Fruit fly (Drosophila melanogaster): Measurements from ENCODE around the gene ND-MNLL.

The ND-MNLL gene

DNA sequence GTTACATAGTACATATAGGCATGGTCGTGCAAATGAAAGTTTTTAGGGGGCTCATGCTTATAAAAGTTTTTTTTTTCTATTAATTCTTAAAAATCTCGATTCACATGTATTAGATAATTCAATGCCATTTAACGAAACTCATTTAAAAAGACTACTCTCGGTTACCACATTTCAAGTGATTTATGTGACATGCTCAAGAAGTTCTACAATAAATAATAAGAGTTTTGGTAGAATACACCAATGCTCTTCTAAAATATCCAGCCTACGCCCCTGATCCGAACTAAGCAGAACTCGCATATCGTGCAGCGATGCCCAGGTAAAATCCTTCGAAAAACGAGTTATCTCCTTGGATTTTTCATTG is 1.1 kb downstream of the ND-MNLL start:
- TF ChIP-seq CG9705 (GFP tag; optimal IDR thresholded peaks at IDR 0.05) (no peak), Hr78 (GFP tag; optimal IDR thresholded peaks at IDR 0.05) (no peak), Myc (optimal IDR thresholded peaks at IDR 0.05) (no peak), sv (GFP tag; optimal IDR thresholded peaks at IDR 0.05) (no peak), br (GFP tag; optimal IDR thresholded peaks at IDR 0.05) (peak; percentile 39), psq (GFP tag; optimal IDR thresholded peaks at IDR 0.05) (peak; percentile 12), Hnf4 (GFP tag; optimal IDR thresholded peaks at IDR 0.05) (peak; percentile 38), Dif (GFP tag; optimal IDR thresholded peaks at IDR 0.05; ENCODE audit: partially characterized antibody) (no peak), Dfd (GFP tag; optimal IDR thresholded peaks at IDR 0.05) (no peak), lola (GFP tag; optimal IDR thresholded peaks at IDR 0.05) (no peak), Abd-B (GFP tag; optimal IDR thresholded peaks at IDR 0.05) (no peak), CrebA (GFP tag; optimal IDR thresholded peaks at IDR 0.05; ENCODE audit: borderline replicate concordance) (no peak), sage (GFP tag; optimal IDR thresholded peaks at IDR 0.05) (no peak), Vsx2 (GFP tag; optimal IDR thresholded peaks at IDR 0.05; ENCODE audit: partially characterized antibody) (no peak), fru (GFP tag; optimal IDR thresholded peaks at IDR 0.05) (peak; percentile 68), CG32264 (GFP tag; optimal IDR thresholded peaks at IDR 0.05) (no peak), rgr (GFP tag; optimal IDR thresholded peaks at IDR 0.05) (peak; percentile 62), jim (GFP tag; optimal IDR thresholded peaks at IDR 0.05) (no peak), N (GFP tag; optimal IDR thresholded peaks at IDR 0.05) (no peak), woc (GFP tag; optimal IDR thresholded peaks at IDR 0.05) (no peak), Sp1 (GFP tag; optimal IDR thresholded peaks at IDR 0.05) (peak; percentile 62), OdsH (GFP tag; optimal IDR thresholded peaks at IDR 0.05) (peak; percentile 52), GATAd (GFP tag; optimal IDR thresholded peaks at IDR 0.05) (no peak), Mio (GFP tag; optimal IDR thresholded peaks at IDR 0.05) (no peak), Rel (GFP tag; optimal IDR thresholded peaks at IDR 0.05) (no peak), Rel (tag; optimal IDR thresholded peaks at IDR 0.05) (no peak), Hr83 (GFP tag; optimal IDR thresholded peaks at IDR 0.05; ENCODE audit: poor library complexity, severe bottlenecking) (no peak), ey (GFP tag; optimal IDR thresholded peaks at IDR 0.05) (peak; percentile 63), dl (GFP tag; optimal IDR thresholded peaks at IDR 0.05; ENCODE audit: insufficient read depth in 1 of 2, partially characterized antibody in 2 of 2) (no peak), Jra (GFP tag; optimal IDR thresholded peaks at IDR 0.05) (no peak), dsf (GFP tag; optimal IDR thresholded peaks at IDR 0.05; ENCODE audit: borderline replicate concordance) (no peak), usp (GFP tag; optimal IDR thresholded peaks at IDR 0.05) (no peak), brk (GFP tag; optimal IDR thresholded peaks at IDR 0.05) (no peak), foxo (GFP tag; optimal IDR thresholded peaks at IDR 0.05) (peak in 1 of 2 experiments; percentile 71), dmrt93B (GFP tag; optimal IDR thresholded peaks at IDR 0.05) (peak; percentile 17), pan (optimal IDR thresholded peaks at IDR 0.05) (no peak), h (GFP tag; optimal IDR thresholded peaks at IDR 0.05) (peak; percentile 59), HLH106 (tag; optimal IDR thresholded peaks at IDR 0.05) (peak; percentile 58), tai (GFP tag; optimal IDR thresholded peaks at IDR 0.05) (no peak)

DNA sequence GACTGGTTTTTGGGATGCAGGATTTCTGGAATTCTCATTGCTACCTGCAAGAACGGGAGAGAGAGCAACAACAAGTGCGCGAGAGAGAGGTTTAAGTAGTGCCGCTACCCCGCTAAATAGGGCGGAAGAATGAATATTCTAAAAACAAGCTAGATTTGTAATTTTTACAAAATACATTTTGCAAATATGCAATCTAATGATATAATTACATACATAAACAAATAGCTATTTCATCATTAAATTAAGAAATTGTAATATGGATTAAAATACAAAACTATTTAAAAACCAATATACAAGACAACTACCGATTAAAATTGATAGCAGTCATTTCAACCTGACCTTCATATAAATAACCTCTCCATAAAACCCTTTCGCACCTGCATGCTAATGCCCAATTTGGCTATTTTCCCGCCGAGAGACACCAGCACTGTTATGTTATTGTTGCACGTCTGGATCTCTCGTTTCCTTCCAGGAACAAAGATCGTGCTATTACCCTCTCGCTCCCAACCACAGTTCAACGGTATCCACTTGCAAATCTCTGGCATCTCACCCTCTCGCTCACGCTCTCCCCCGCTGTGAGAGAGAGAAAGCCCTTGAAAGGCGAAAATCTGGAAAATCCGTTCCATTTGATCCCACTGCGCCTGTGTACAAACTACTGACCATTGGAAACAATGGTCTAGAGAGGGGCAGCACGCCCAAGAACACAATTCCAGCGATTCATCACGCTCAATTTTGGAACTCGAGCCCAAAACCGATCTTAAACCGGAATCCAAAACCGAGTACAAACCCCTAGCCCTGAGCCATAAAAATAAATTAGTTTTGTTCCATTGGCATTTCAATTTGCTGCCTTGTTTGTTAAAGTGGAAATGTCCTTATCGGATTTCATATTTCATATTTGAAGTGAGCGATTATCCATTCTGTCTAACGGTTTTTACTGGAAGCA is 1.7 kb downstream of the ND-MNLL start, which contains the start of gene Nek2:
Gene Nek2 (minus strand): TSS at position 51 of the 943 bp plus-strand sequence.
- TF ChIP-seq dl (GFP tag; optimal IDR thresholded peaks at IDR 0.05; ENCODE audit: insufficient read depth in 1 of 2, partially characterized antibody in 2 of 2) (peak; percentile 13 to 46), fru (GFP tag; optimal IDR thresholded peaks at IDR 0.05) (peak; percentile 15), Hr83 (GFP tag; optimal IDR thresholded peaks at IDR 0.05; ENCODE audit: poor library complexity, severe bottlenecking) (no peak), psq (GFP tag; optimal IDR thresholded peaks at IDR 0.05) (peak; percentile 23), N (GFP tag; optimal IDR thresholded peaks at IDR 0.05) (no peak), Sp1 (GFP tag; optimal IDR thresholded peaks at IDR 0.05) (peak; percentile 49), h (GFP tag; optimal IDR thresholded peaks at IDR 0.05) (peak; percentile 24), tai (GFP tag; optimal IDR thresholded peaks at IDR 0.05) (no peak), HLH106 (tag; optimal IDR thresholded peaks at IDR 0.05) (peak; percentile 51), Myc (optimal IDR thresholded peaks at IDR 0.05) (peak; percentile 76), woc (GFP tag; optimal IDR thresholded peaks at IDR 0.05) (peak; percentile 75), foxo (GFP tag; optimal IDR thresholded peaks at IDR 0.05) (peak in 1 of 2 experiments; percentile 37), OdsH (GFP tag; optimal IDR thresholded peaks at IDR 0.05) (peak; percentile 42)

All from whole organism, wandering third instar larva.